Worm (Caenorhabditis elegans) whole organism, L3 larva: ENCODE data around the gene C30F2.2.

Experiments used
- R02D3.7 ChIP-seq: fragments of 150-350 bp; optimal IDR thresholded peaks from 2 replicates; lab custom pipeline; 2014; ENCODE audit warnings: missing biosample characterization, missing genetic modification characterization
- ZK546.5 ChIP-seq: sonication (generic microtip); optimal IDR thresholded peaks from 2 replicates; lab custom pipeline; 2017; ENCODE audit warnings: missing biosample characterization, missing genetic modification characterization
- aly-2 ChIP-seq: fragments of 150-350 bp; optimal IDR thresholded peaks from 2 replicates; lab custom pipeline; 2014; ENCODE audit warnings: missing biosample characterization, missing genetic modification characterization
- ama-1 ChIP-seq: fragments of 150-350 bp; optimal IDR thresholded peaks from 2 replicates; lab custom pipeline; 2018
- ceh-16 ChIP-seq: sonication (generic microtip); optimal IDR thresholded peaks from 2 replicates; lab custom pipeline; 2017; ENCODE audit warnings: missing biosample characterization, missing genetic modification characterization
- ceh-28 ChIP-seq: fragments of 150-350 bp; optimal IDR thresholded peaks from 2 replicates; lab custom pipeline; 2014; ENCODE audit warnings: missing biosample characterization, missing genetic modification reagents, missing genetic modification characterization
- ceh-82 ChIP-seq: fragments of 150-350 bp; optimal IDR thresholded peaks from 2 replicates; lab custom pipeline; 2014; ENCODE audit warnings: missing biosample characterization, missing genetic modification characterization
- ceh-9 ChIP-seq: sonication (generic microtip); optimal IDR thresholded peaks from 2 replicates; lab custom pipeline; 2018; ENCODE audit warnings: missing biosample characterization, missing genetic modification characterization
- egl-27 ChIP-seq: sonication (generic microtip); optimal IDR thresholded peaks from 4 replicates; lab custom pipeline; 2017; ENCODE audit warnings: missing biosample characterization, missing genetic modification reagents, missing genetic modification characterization
- egl-5 ChIP-seq: fragments of 150-350 bp; optimal IDR thresholded peaks from 2 replicates; lab custom pipeline; 2017; ENCODE audit warnings: missing biosample characterization, missing genetic modification reagents, missing genetic modification characterization, inconsistent platforms
- elt-2 ChIP-seq: sonication (generic microtip); optimal IDR thresholded peaks from 2 replicates; lab custom pipeline; 2016; ENCODE audit warnings: missing genetic modification reagents, mild to moderate bottlenecking, missing genetic modification characterization, missing compliant biosample characterization
- elt-3 ChIP-seq, 3 experiments: fragments of 150-350 bp in 1 of 3; sonication (generic microtip) in 2 of 3; optimal IDR thresholded peaks; 2 replicates in 2 of 3; 4 replicates in 1 of 3; lab custom pipeline; 2014 to 2017; ENCODE audit warnings: missing biosample characterization in 3 of 3, missing genetic modification characterization in 3 of 3
- eor-1 ChIP-seq, 2 experiments: fragments of 150-350 bp; optimal IDR thresholded peaks; 2 replicates each; lab custom pipeline; 2014 to 2018; ENCODE audit warnings: missing biosample characterization in 2 of 2, missing genetic modification characterization in 2 of 2
- fkh-2 ChIP-seq: fragments of 150-350 bp; optimal IDR thresholded peaks from 2 replicates; lab custom pipeline; 2014; ENCODE audit warnings: missing biosample characterization, missing genetic modification reagents, missing genetic modification characterization
- hmg-11 ChIP-seq: sonication (generic microtip); optimal IDR thresholded peaks from 2 replicates; lab custom pipeline; 2016; ENCODE audit warnings: missing genetic modification characterization, missing compliant biosample characterization
- jun-1 ChIP-seq: fragments of 150-350 bp; optimal IDR thresholded peaks from 2 replicates; lab custom pipeline; 2014; ENCODE audit warnings: missing biosample characterization, missing genetic modification reagents, missing genetic modification characterization
- lin-39 ChIP-seq: fragments of 150-350 bp; optimal IDR thresholded peaks from 2 replicates; lab custom pipeline; 2018; ENCODE audit warnings: missing biosample characterization, missing genetic modification reagents, missing genetic modification characterization
- lsy-12 ChIP-seq: sonication (generic microtip); optimal IDR thresholded peaks from 2 replicates; lab custom pipeline; 2016; ENCODE audit warnings: mild to moderate bottlenecking, missing genetic modification characterization, missing compliant biosample characterization
- mdl-1 ChIP-seq: fragments of 150-350 bp; optimal IDR thresholded peaks from 2 replicates; lab custom pipeline; 2014; ENCODE audit warnings: missing biosample characterization, missing genetic modification characterization
- mml-1 ChIP-seq: fragments of 150-350 bp; sonication (generic microtip); optimal IDR thresholded peaks from 3 replicates; lab custom pipeline; 2014; ENCODE audit warnings: missing biosample characterization, missing genetic modification characterization
- nhr-11 ChIP-seq: fragments of 150-350 bp; optimal IDR thresholded peaks from 2 replicates; lab custom pipeline; 2014; ENCODE audit warnings: missing biosample characterization, missing genetic modification characterization
- nhr-237 ChIP-seq: fragments of 150-350 bp; optimal IDR thresholded peaks from 2 replicates; lab custom pipeline; 2014; ENCODE audit warnings: missing biosample characterization, missing genetic modification characterization
- nhr-43 ChIP-seq: sonication (generic microtip); optimal IDR thresholded peaks from 2 replicates; lab custom pipeline; 2016; ENCODE audit warnings: mild to moderate bottlenecking, missing genetic modification characterization, missing compliant biosample characterization; ENCODE audit not compliant: poor library complexity, severe bottlenecking
- nhr-67 ChIP-seq: fragments of 150-350 bp; optimal IDR thresholded peaks from 2 replicates; lab custom pipeline; 2014; ENCODE audit warnings: missing biosample characterization, missing genetic modification characterization
- nhr-76 ChIP-seq: fragments of 150-350 bp; sonication (generic microtip); optimal IDR thresholded peaks from 5 replicates; lab custom pipeline; 2014; ENCODE audit warnings: missing biosample characterization, missing genetic modification characterization
- pqm-1 ChIP-seq: fragments of 150-350 bp; optimal IDR thresholded peaks from 2 replicates; lab custom pipeline; 2017; ENCODE audit warnings: missing biosample characterization, missing genetic modification characterization, inconsistent platforms
- sea-2 ChIP-seq: fragments of 150-350 bp; sonication (generic microtip); optimal IDR thresholded peaks from 4 replicates; lab custom pipeline; 2014; ENCODE audit warnings: missing biosample characterization, missing genetic modification reagents, missing genetic modification characterization
- snpc-4 ChIP-seq: fragments of 150-350 bp; optimal IDR thresholded peaks from 2 replicates; lab custom pipeline; 2014; ENCODE audit warnings: missing biosample characterization, missing genetic modification characterization
- tbx-2 ChIP-seq: sonication (generic microtip); optimal IDR thresholded peaks from 2 replicates; lab custom pipeline; 2016; ENCODE audit warnings: mild to moderate bottlenecking, missing genetic modification characterization, missing compliant biosample characterization
- unc-39 ChIP-seq: sonication (generic microtip); optimal IDR thresholded peaks from 4 replicates; lab custom pipeline; 2017; ENCODE audit warnings: missing biosample characterization, missing genetic modification characterization
- unc-62 ChIP-seq: fragments of 150-350 bp; sonication (generic microtip); optimal IDR thresholded peaks from 4 replicates; lab custom pipeline; 2014; ENCODE audit warnings: missing biosample characterization, missing genetic modification reagents, missing genetic modification characterization
- zag-1 ChIP-seq: fragments of 150-350 bp; optimal IDR thresholded peaks from 2 replicates; lab custom pipeline; 2014; ENCODE audit warnings: missing biosample characterization, missing genetic modification characterization
- ztf-11 ChIP-seq: fragments of 150-350 bp; optimal IDR thresholded peaks from 2 replicates; lab custom pipeline; 2014; ENCODE audit warnings: missing biosample characterization, missing genetic modification characterization
- ztf-4 ChIP-seq: fragments of 150-350 bp; optimal IDR thresholded peaks from 2 replicates; lab custom pipeline; 2014; ENCODE audit warnings: missing biosample characterization, missing genetic modification characterization

The C30F2.2 gene

DNA sequence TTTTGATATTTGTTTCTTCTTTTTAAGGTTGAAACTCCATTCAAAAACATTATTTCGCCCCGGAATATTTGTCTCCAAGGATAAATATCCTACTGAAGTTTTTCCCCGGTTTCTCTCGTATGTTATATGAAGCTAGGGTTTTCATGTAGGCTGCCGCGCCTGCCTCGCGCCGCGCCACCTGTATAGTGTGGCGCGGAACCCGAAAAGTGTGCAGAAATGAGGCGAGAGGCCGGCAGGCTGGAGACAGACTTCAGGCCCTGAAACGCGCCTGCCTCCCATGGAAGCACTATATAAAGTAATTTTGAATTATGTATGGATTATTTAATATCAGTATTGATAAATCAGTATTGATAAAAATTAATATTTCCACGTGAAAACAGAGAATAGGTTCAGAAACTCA lies 39.8 kb upstream of the C30F2.2 start:
- TF ChIP-seq nhr-67 (tag; lab: Kevin White, UChicago), result no peak
- TF ChIP-seq, all 47 proteins: peak for 0

DNA sequence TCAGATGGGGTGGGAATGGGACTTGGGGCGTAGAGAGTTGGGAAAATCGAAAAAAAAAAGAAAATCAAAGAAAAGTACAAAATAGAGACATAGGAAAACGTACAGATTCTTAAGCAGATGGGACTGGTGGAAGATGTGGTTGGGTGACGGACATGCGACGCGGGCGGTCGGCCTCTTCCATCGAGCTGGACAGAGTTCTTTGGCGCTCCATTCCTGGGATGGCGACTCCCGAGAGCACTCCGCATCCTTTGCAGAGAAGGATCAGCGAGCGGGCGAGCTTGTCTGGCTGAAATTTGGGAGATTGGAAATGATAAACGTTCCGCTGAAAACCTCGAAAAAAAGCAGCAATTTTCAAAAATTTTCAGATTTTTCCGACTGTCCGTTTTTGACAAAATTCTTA lies 39.3 kb upstream of the C30F2.2 start:
- TF ChIP-seq pqm-1 (tag; lab: Kevin White, UChicago) (no peak), elt-3 (tag; optimal IDR thresholded peaks at IDR 0.05; lab: Kevin White, UChicago) (no peak), mdl-1 (no peak), ztf-4 (tag; lab: Kevin White, UChicago) (no peak), lsy-12 (tag; lab: Kevin White, UChicago) (no peak), ceh-9 (tag; lab: Kevin White, UChicago) (no peak), ceh-16 (tag; lab: Kevin White, UChicago) (no peak), mml-1 (tag; lab: Kevin White, UChicago) (no peak), elt-2 (no peak), egl-5 (tag; lab: Kevin White, UChicago) (no peak), hmg-11 (no peak), lin-39 (tag; lab: Kevin White, UChicago) (no peak), fkh-2 (no peak), ZK546.5 (tag; lab: Kevin White, UChicago) (no peak), unc-62 (GFP tag; lab: Kevin White, UChicago) (no peak), sea-2 (no peak), nhr-76 (no peak)

DNA sequence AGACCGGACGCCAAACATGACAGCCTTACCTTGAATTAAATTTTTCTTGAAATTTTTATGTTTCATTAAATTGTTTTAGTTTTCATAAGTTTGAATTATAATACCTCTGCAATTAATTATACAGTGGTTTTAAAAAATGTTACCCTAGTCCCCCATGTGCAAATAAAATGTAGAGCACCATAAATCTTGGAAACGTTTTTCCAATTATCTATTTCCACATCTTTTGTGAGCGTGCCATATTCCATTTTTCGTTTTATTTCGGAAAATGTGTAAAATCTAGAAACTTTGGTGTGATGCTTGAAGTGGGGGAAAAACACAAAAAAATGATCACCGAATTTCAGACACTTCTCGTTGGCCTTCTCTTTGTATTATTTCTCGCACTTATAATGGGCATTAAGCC lies 37.6 kb upstream of the C30F2.2 start:
- no peak for TF ChIP-seq mdl-1
- TF ChIP-seq zag-1 (tag; lab: Kevin White, UChicago), result no peak
- no peak for TF ChIP-seq lin-39 (tag; lab: Kevin White, UChicago)
- TF ChIP-seq egl-27, result no peak
- no peak for TF ChIP-seq tbx-2 (tag; lab: Kevin White, UChicago)
- TF ChIP-seq unc-39, result no peak
- no peak for TF ChIP-seq nhr-11 (tag; lab: Kevin White, UChicago)
- no peak for TF ChIP-seq hmg-11
- no peak for TF ChIP-seq R02D3.7 (tag; lab: Kevin White, UChicago)
- TF ChIP-seq elt-2, result no peak
- no peak for TF ChIP-seq nhr-237
- no peak for TF ChIP-seq ztf-11

DNA sequence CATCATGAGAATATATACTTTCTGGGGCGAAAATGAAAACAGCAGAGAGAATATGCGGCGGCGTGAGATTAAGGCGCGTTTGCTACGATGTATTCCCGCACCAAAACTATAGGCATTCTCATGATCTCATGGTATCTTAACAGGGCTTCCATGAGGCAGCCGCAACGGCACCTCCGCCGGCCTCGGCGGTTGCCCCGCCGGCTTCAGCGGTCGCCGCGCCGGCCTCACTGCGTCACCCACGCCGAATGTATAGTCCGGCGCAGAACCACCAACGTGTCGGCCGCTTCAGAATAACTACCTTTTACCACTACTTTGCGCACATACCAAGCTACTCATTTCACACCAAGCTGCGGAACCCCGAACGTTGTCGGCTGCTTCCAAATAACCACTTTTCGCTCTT lies 32.6 kb upstream of the C30F2.2 start:
- TF ChIP-seq egl-5 (tag; lab: Kevin White, UChicago) (no peak), nhr-76 (no peak), ceh-82 (tag; lab: Kevin White, UChicago) (no peak), elt-3 (tag; optimal IDR thresholded peaks at IDR 0.05; lab: Kevin White, UChicago) (no peak), elt-2 (no peak), R02D3.7 (tag; lab: Kevin White, UChicago) (no peak), unc-62 (GFP tag; lab: Kevin White, UChicago) (no peak), eor-1 (tag; optimal IDR thresholded peaks at IDR 0.05; lab: Kevin White, UChicago) (no peak), zag-1 (tag; lab: Kevin White, UChicago) (no peak), pqm-1 (tag; lab: Kevin White, UChicago) (no peak), unc-39 (no peak), nhr-11 (tag; lab: Kevin White, UChicago) (no peak), lin-39 (tag; lab: Kevin White, UChicago) (no peak), snpc-4 (tag; lab: Kevin White, UChicago) (no peak), nhr-43 (tag; lab: Kevin White, UChicago) (no peak), ZK546.5 (tag; lab: Kevin White, UChicago) (no peak), aly-2 (tag; lab: Kevin White, UChicago) (no peak), ama-1 (lab: Kevin White, UChicago) (no peak)
- TF ChIP-seq, all 47 proteins: peak for 0

DNA sequence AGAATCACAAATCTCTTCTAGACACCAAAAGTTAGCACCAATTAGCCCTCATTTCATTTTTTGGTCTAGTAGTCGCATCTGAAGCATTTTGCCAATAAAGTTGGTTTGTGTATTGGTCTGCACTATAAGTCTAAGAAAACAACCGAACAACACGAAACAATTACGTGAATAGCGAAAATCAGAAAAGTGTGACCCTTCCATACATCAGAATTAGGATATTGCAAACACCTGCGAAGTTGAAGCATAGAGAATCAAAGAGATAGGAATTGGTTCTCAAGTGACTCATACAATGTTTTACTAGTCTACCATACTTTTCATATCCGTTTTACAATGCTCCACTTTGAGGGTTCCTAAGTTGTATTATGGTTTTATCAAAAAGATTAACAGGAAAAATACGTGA lies 32.2 kb upstream of the C30F2.2 start:
- no peak for TF ChIP-seq jun-1
- TF ChIP-seq ztf-11, result no peak
- no peak for TF ChIP-seq R02D3.7 (tag; lab: Kevin White, UChicago)
- no peak for TF ChIP-seq snpc-4 (tag; lab: Kevin White, UChicago)
- no peak for TF ChIP-seq ceh-28 (tag; lab: Kevin White, UChicago)
- TF ChIP-seq unc-62 (GFP tag; lab: Kevin White, UChicago), result no peak
